Fruit fly (Drosophila melanogaster): Measurements from ENCODE around the gene gpp.

- TF ChIP-seq Snoo (tag; optimal IDR thresholded peaks at IDR 0.05) (no peak), EcR (GFP tag; optimal IDR thresholded peaks at IDR 0.05) (no peak), Pif1B (GFP tag; optimal IDR thresholded peaks at IDR 0.05) (no peak), CG8159 (tag; optimal IDR thresholded peaks at IDR 0.05) (no peak), rn (GFP tag; IDR thresholded peaks at IDR 0.05) (no peak), CG17806 (tag; optimal IDR thresholded peaks at IDR 0.05) (no peak)
Measured at dm6 chr3R:6474430-6474829, 67.8 kb downstream of the gpp start.
